Fruit fly (Drosophila melanogaster) whole organism, prepupa: ENCODE data around the gene Exn.
A peak's percentile ranks its signal among the peaks of the same experiment; 100 is the strongest.

Experiments
- Blimp-1 ChIP-seq: fragments of 200-800 bp; sonication (Bioruptor generic); optimal IDR thresholded peaks from 3 replicates; lab custom pipeline; 2017; ENCODE audit warnings: missing biosample characterization, missing genetic modification characterization, mild to moderate bottlenecking, moderate library complexity, missing genetic modification reagents
- CG10631 ChIP-seq: fragments of 200-800 bp; sonication (Bioruptor generic); optimal IDR thresholded peaks from 2 replicates; lab custom pipeline; 2016; ENCODE audit warnings: missing biosample characterization, missing genetic modification characterization
- CG10669 ChIP-seq: fragments of 200-800 bp; sonication (Bioruptor generic); optimal IDR thresholded peaks from 3 replicates; lab custom pipeline; 2018; ENCODE audit warnings: missing biosample characterization, mild to moderate bottlenecking, missing genetic modification characterization, moderate library complexity
- CG11762 ChIP-seq: fragments of 200-800 bp; sonication (Bioruptor generic); optimal IDR thresholded peaks from 3 replicates; lab custom pipeline; 2016; ENCODE audit warnings: missing biosample characterization, missing genetic modification characterization; ENCODE audit not compliant: insufficient read depth
- CG1621 ChIP-seq: fragments of 200-800 bp; sonication (Bioruptor generic); optimal IDR thresholded peaks from 3 replicates; lab custom pipeline; 2018; ENCODE audit warnings: missing biosample characterization, mild to moderate bottlenecking, missing genetic modification characterization
- CG16779 ChIP-seq: fragments of 200-800 bp; sonication (Bioruptor generic); optimal IDR thresholded peaks from 3 replicates; lab custom pipeline; 2017; ENCODE audit warnings: missing biosample characterization, mild to moderate bottlenecking, missing genetic modification characterization
- CG3032 ChIP-seq: fragments of 200-800 bp; optimal IDR thresholded peaks from 2 replicates; lab custom pipeline; 2019; ENCODE audit warnings: missing biosample characterization, mild to moderate bottlenecking, missing genetic modification characterization, moderate library complexity
- CG31627 ChIP-seq: fragments of 200-800 bp; sonication (Bioruptor generic); optimal IDR thresholded peaks from 3 replicates; lab custom pipeline; 2016; ENCODE audit warnings: missing biosample characterization, missing genetic modification characterization
- CG4318 ChIP-seq: fragments of 200-800 bp; sonication (Bioruptor generic); optimal IDR thresholded peaks from 3 replicates; lab custom pipeline; 2017; ENCODE audit warnings: missing biosample characterization, mild to moderate bottlenecking, missing genetic modification characterization
- CG6163 ChIP-seq: fragments of 200-800 bp; sonication (Bioruptor generic); IDR thresholded peaks from 3 replicates; pipeline ENCODE4 v1.3.6; 2022; ENCODE audit warnings: missing biosample characterization, missing genetic modification characterization
- CG6276 ChIP-seq: fragments of 200-800 bp; sonication (Bioruptor generic); optimal IDR thresholded peaks from 2 replicates; lab custom pipeline; 2017; ENCODE audit warnings: missing biosample characterization, mild to moderate bottlenecking, missing genetic modification characterization
- CG6792 ChIP-seq: fragments of 200-800 bp; sonication (Bioruptor generic); optimal IDR thresholded peaks from 3 replicates; lab custom pipeline; 2016; ENCODE audit warnings: missing biosample characterization, missing genetic modification characterization
- CG6808 ChIP-seq: fragments of 200-800 bp; sonication (Bioruptor generic); optimal IDR thresholded peaks from 3 replicates; lab custom pipeline; 2017; ENCODE audit warnings: missing biosample characterization, missing genetic modification characterization, mild to moderate bottlenecking, moderate library complexity, missing genetic modification reagents
- CG6854 ChIP-seq: fragments of 200-800 bp; sonication (Bioruptor generic); optimal IDR thresholded peaks from 2 replicates; lab custom pipeline; 2017; ENCODE audit warnings: missing biosample characterization, mild to moderate bottlenecking, missing genetic modification characterization
- CG7368 ChIP-seq: fragments of 200-800 bp; sonication (Bioruptor generic); optimal IDR thresholded peaks from 3 replicates; lab custom pipeline; 2016; ENCODE audit warnings: missing biosample characterization, missing genetic modification characterization
- CG8119 ChIP-seq: fragments of 200-800 bp; sonication (Bioruptor generic); IDR thresholded peaks from 3 replicates; pipeline ENCODE4 v1.3.6; 2022; ENCODE audit warnings: missing biosample characterization, missing genetic modification characterization
- CG9139 ChIP-seq: fragments of 200-800 bp; sonication (Bioruptor generic); optimal IDR thresholded peaks from 3 replicates; lab custom pipeline; 2017; ENCODE audit warnings: missing biosample characterization, mild to moderate bottlenecking, missing genetic modification characterization
- Eip78C ChIP-seq: fragments of 200-800 bp; sonication (Bioruptor generic); peaks from one replicate; lab custom pipeline; 2016; ENCODE audit warnings: missing biosample characterization, missing genetic modification characterization
- Eip93F ChIP-seq: fragments of 200-800 bp; sonication (Bioruptor generic); optimal IDR thresholded peaks from 2 replicates; lab custom pipeline; 2016; ENCODE audit warnings: missing biosample characterization, mild to moderate bottlenecking, missing genetic modification characterization
- Ets21C ChIP-seq: fragments of 200-800 bp; sonication (Bioruptor generic); optimal IDR thresholded peaks from 3 replicates; lab custom pipeline; 2016; ENCODE audit warnings: missing biosample characterization, missing genetic modification characterization
- Ets96B ChIP-seq: fragments of 200-800 bp; optimal IDR thresholded peaks from 2 replicates; lab custom pipeline; 2019; ENCODE audit warnings: missing biosample characterization, mild to moderate bottlenecking, missing genetic modification characterization, moderate library complexity
- Gug ChIP-seq: fragments of 200-800 bp; sonication (Bioruptor generic); IDR thresholded peaks from 2 replicates; pipeline ENCODE4 v1.3.6; 2022; ENCODE audit warnings: missing biosample characterization, missing genetic modification characterization
- Hr38 ChIP-seq: sonication (Bioruptor generic); optimal IDR thresholded peaks from 2 replicates; lab custom pipeline; 2016; ENCODE audit warnings: missing biosample characterization, missing genetic modification characterization
- Hr39 ChIP-seq: fragments of 200-800 bp; sonication (Bioruptor generic); optimal IDR thresholded peaks from 2 replicates; lab custom pipeline; 2016; ENCODE audit warnings: missing biosample characterization, missing genetic modification characterization
- Hr4 ChIP-seq: fragments of 200-800 bp; sonication (Bioruptor generic); optimal IDR thresholded peaks from 3 replicates; lab custom pipeline; 2016; ENCODE audit warnings: missing biosample characterization, missing genetic modification characterization
- Lpt ChIP-seq: fragments of 200-800 bp; sonication (Bioruptor generic); optimal IDR thresholded peaks from 3 replicates; lab custom pipeline; 2016; ENCODE audit warnings: missing biosample characterization, missing genetic modification characterization
- Smox ChIP-seq: fragments of 200-800 bp; sonication (Bioruptor generic); optimal IDR thresholded peaks from 3 replicates; lab custom pipeline; 2016; ENCODE audit warnings: missing biosample characterization, missing genetic modification characterization
- Sox102F ChIP-seq: fragments of 200-800 bp; sonication (Bioruptor generic); optimal IDR thresholded peaks from 2 replicates; lab custom pipeline; 2016; ENCODE audit warnings: missing biosample characterization, mild to moderate bottlenecking, missing genetic modification characterization
- Sox14 ChIP-seq: fragments of 200-800 bp; sonication (Bioruptor generic); optimal IDR thresholded peaks from 3 replicates; lab custom pipeline; 2016; ENCODE audit warnings: missing biosample characterization, missing genetic modification characterization
- acj6 ChIP-seq: fragments of 200-800 bp; sonication (Bioruptor generic); optimal IDR thresholded peaks from 3 replicates; lab custom pipeline; 2016; ENCODE audit warnings: missing biosample characterization, missing genetic modification characterization
- dac ChIP-seq: fragments of 200-800 bp; sonication (Bioruptor generic); optimal IDR thresholded peaks from 2 replicates; lab custom pipeline; 2017; ENCODE audit warnings: missing biosample characterization, mild to moderate bottlenecking, missing genetic modification characterization
- esn ChIP-seq: fragments of 200-800 bp; sonication (Bioruptor generic); optimal IDR thresholded peaks from 2 replicates; lab custom pipeline; 2016; ENCODE audit warnings: missing biosample characterization, mild to moderate bottlenecking, missing genetic modification characterization, moderate library complexity
- fd59A ChIP-seq: fragments of 200-800 bp; sonication (Bioruptor generic); optimal IDR thresholded peaks from 2 replicates; lab custom pipeline; 2017; ENCODE audit warnings: missing biosample characterization, mild to moderate bottlenecking, missing genetic modification characterization, missing genetic modification reagents
- fd85E ChIP-seq: fragments of 200-800 bp; sonication (Bioruptor generic); optimal IDR thresholded peaks from 3 replicates; lab custom pipeline; 2016; ENCODE audit warnings: missing biosample characterization, missing genetic modification characterization
- fkh ChIP-seq: fragments of 200-800 bp; sonication (Bioruptor generic); optimal IDR thresholded peaks from 3 replicates; lab custom pipeline; 2017; ENCODE audit warnings: missing biosample characterization, mild to moderate bottlenecking, missing genetic modification characterization, moderate library complexity
- lz ChIP-seq: fragments of 200-800 bp; sonication (Bioruptor generic); optimal IDR thresholded peaks from 3 replicates; lab custom pipeline; 2016; ENCODE audit warnings: missing biosample characterization, missing genetic modification characterization
- net ChIP-seq: fragments of 200-800 bp; sonication (Bioruptor generic); optimal IDR thresholded peaks from 3 replicates; lab custom pipeline; 2016; ENCODE audit warnings: missing biosample characterization, missing genetic modification characterization
- spab ChIP-seq: fragments of 200-800 bp; sonication (Bioruptor generic); optimal IDR thresholded peaks from 2 replicates; lab custom pipeline; 2017; ENCODE audit warnings: missing biosample characterization, mild to moderate bottlenecking, missing genetic modification characterization, missing genetic modification reagents
- svp ChIP-seq: fragments of 200-800 bp; sonication (Bioruptor generic); peaks from one replicate; lab custom pipeline; 2016; ENCODE audit warnings: missing biosample characterization, missing genetic modification characterization
- vri ChIP-seq: fragments of 200-800 bp; sonication (Bioruptor generic); optimal IDR thresholded peaks from 3 replicates; lab custom pipeline; 2016; ENCODE audit warnings: missing biosample characterization, mild to moderate bottlenecking, missing genetic modification characterization

Gene Exn

dm6 chr3L:16981114-16981648 is 11.4 kb downstream of the Exn start:
- TF ChIP-seq Eip78C (peak; percentile 43), svp (peak; percentile 74), CG6163 (0 out of 3 replicates have a peak, but pooled peaks have one; percentile 14), vri (peak; percentile 90), CG6854 (GFP tag; lab: Kevin White, UChicago) (no peak), Sox14 (peak; percentile 37), CG8119 (GFP tag; lab: Robert Waterston, UW) (no peak), CG7368 (GFP tag; lab: Kevin White, UChicago) (no peak), fkh (peak; percentile 85), Eip93F (GFP tag; lab: Kevin White, UChicago) (peak; percentile 70)
- TF ChIP-seq, all 60 proteins: peak for 7

DNA sequence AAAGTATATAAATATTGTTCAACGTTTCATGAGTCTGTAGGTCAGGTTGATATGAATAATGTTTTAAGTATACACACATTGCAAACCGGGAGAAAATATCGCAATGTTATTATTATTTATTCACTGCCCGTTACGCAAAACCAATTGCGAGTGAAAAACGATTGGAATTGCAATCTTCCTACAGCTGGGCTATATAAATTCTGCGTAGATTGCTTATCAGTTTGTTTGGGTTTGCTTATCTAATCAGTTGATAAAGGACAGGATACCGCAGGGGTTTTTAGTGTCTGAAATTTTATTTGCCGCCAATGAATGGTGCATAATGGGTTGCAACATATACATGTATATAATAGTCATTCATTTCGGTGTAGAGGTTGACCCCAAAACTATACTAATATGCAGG is 14.2 kb downstream of the Exn start:
- TF ChIP-seq Lpt, result no peak
- TF ChIP-seq Eip93F (GFP tag; lab: Kevin White, UChicago), result peak; percentile 37
- no peak for TF ChIP-seq esn (GFP tag; lab: Kevin White, UChicago)
- no peak for TF ChIP-seq CG6808
- no peak for TF ChIP-seq fd59A
- peak; percentile 84 for TF ChIP-seq svp
- no peak for TF ChIP-seq Hr4 (GFP tag; lab: Kevin White, UChicago)
- TF ChIP-seq vri, result peak; percentile 91
- no peak for TF ChIP-seq Ets96B (tag; lab: Kevin White, UChicago)
- no peak for TF ChIP-seq dac
- no peak for TF ChIP-seq CG4318 (GFP tag; lab: Kevin White, UChicago)
- peak; percentile 43 for TF ChIP-seq Eip78C

DNA sequence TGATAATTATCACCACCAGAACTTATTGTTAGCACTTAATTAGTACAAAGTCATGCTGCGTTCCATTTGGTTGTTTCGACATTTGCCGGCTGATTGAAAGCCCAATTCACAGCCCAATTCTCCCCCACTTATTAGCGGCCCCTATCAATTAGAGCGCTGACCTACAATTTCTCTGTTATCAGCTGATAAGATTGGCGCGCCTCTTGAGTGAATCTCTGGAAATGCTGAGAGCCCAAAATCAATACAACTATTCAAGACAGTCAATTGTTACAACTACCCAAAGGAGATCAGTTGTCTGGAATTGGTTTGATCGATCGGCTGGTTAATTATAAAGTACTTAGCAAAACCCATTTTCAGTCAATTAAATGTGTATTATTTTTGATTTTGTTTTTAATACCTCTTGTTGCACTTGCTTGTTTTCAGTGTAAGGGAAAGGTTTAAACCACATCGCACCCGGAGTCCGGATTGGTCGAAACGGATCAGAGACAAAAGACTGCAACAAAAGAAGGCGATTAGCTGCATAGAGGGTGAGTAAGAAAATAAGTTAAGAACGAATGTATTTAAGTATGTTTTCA is 15.1 kb downstream of the Exn start:
- no peak for TF ChIP-seq Hr38 (GFP tag; lab: Kevin White, UChicago)
- TF ChIP-seq CG7368 (GFP tag; lab: Kevin White, UChicago), result no peak
- TF ChIP-seq Eip93F (GFP tag; lab: Kevin White, UChicago), result peak; percentile 2
- peak; percentile 0 for TF ChIP-seq CG6792
- no peak for TF ChIP-seq Ets21C (GFP tag; lab: Kevin White, UChicago)
- no peak for TF ChIP-seq CG6163
- TF ChIP-seq CG3032, result no peak
- no peak for TF ChIP-seq acj6 (GFP tag; lab: Kevin White, UChicago)
- TF ChIP-seq vri, result no peak

- TF ChIP-seq Hr39 (no peak), esn (GFP tag; lab: Kevin White, UChicago) (no peak), fkh (peak; percentile 40), Blimp-1 (GFP tag; lab: Kevin White, UChicago) (peak; percentile 96)
Observed at dm6 chr3L:16985578-16985977, 15.8 kb downstream of the Exn start.

DNA sequence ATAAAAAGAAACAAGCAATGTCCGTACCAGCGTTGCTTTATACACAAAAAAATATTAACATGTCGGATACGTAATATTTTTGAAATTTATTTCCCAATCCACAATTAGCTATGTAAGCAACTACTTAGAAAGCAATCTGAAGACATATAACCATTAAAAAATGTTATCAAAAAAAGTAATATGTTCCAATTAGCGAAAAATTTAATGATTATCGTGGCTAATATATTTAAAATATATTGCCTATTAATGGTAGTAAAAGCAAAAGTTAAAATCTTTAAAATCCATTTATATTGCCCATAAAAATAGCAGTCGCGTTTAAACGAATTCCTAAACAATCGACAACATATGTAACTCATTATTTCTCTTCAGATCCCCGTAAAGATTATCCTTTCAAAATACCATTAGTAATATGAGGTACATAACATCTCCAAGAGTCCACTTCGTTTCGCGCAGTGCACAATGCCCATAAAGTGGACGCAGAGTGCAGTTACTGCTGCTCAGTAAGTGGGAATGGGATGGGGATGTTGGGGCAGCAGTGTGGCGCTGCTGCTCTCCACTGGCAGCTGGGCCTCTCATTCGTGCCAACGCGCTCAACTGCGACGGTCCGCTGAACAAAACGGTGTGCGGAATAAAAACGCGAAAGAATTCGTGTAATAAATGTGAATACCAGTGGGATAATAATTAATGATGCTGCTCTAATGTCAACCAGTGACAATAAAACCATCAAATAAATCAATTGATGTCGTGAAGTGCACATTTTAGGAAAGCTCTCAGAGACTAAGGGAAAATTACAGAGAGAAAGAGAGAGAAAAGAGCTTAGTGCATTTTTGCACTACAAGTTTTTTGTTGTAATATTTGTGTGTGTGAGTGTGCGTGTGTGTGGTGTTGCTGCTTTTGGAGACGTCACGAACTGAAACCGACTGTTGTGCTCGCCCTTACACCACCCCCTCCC is 16.5 kb downstream of the Exn start:
- TF ChIP-seq CG16779 (tag; lab: Kevin White, UChicago), result peak; percentile 31
- TF ChIP-seq CG6808, result peak; percentile 86
- peak; percentile 81 for TF ChIP-seq Smox (GFP tag; lab: Kevin White, UChicago)
- no peak for TF ChIP-seq fd85E (GFP tag; lab: Kevin White, UChicago)
- TF ChIP-seq CG1621 (tag; lab: Kevin White, UChicago), result peak; percentile 38
- TF ChIP-seq Sox102F, result peak; percentile 59
- peak; percentile 57 for TF ChIP-seq CG11762
- TF ChIP-seq dac, result peak; percentile 58
- peak; percentile 68 for TF ChIP-seq Gug (GFP tag; lab: Robert Waterston, UW)
- peak; percentile 83 for TF ChIP-seq spab (GFP tag; lab: Kevin White, UChicago)
- peak; percentile 62 for TF ChIP-seq CG7368 (GFP tag; lab: Kevin White, UChicago)
- peak; percentile 64 for TF ChIP-seq Lpt
- TF ChIP-seq lz (GFP tag; lab: Kevin White, UChicago), result peak; percentile 83
- TF ChIP-seq esn (GFP tag; lab: Kevin White, UChicago), result peak; percentile 88
- peak; percentile 83 for TF ChIP-seq CG10631 (GFP tag; lab: Kevin White, UChicago)
- TF ChIP-seq net (GFP tag; lab: Kevin White, UChicago), result peak; percentile 89
- TF ChIP-seq CG6276, result peak; percentile 87
- TF ChIP-seq CG31627 (GFP tag; lab: Kevin White, UChicago), result peak; percentile 70
- TF ChIP-seq Hr4 (GFP tag; lab: Kevin White, UChicago), result peak; percentile 84
- TF ChIP-seq CG10669 (GFP tag; lab: Kevin White, UChicago), result peak; percentile 72
- peak; percentile 46 for TF ChIP-seq CG9139 (GFP tag; lab: Kevin White, UChicago)
- no peak for TF ChIP-seq Hr38 (GFP tag; lab: Kevin White, UChicago)
